Fruit fly (Drosophila melanogaster) whole organism, embryonic: ENCODE data around the gene CG6511.

Source experiments
- CG10209 ChIP-seq: fragments of 200-800 bp; sonication (Bioruptor generic); optimal IDR thresholded peaks from 3 replicates; lab custom pipeline; 2017; ENCODE audit warnings: missing biosample characterization, mild to moderate bottlenecking, missing genetic modification characterization, missing genetic modification reagents
- CG10321 ChIP-seq: fragments of 200-800 bp; sonication (Bioruptor generic); IDR thresholded peaks from 2 replicates; pipeline ENCODE4 v1.3.6; 2022; ENCODE audit warnings: missing biosample characterization, missing genetic modification characterization
- CG14014 ChIP-seq: fragments of 200-800 bp; sonication (Bioruptor generic); IDR thresholded peaks from 2 replicates; pipeline ENCODE4 v1.3.6; 2022; ENCODE audit warnings: missing biosample characterization, missing genetic modification characterization
- CG6654 ChIP-seq: fragments of 200-800 bp; sonication (Bioruptor generic); optimal IDR thresholded peaks from 2 replicates; lab custom pipeline; 2017; ENCODE audit warnings: missing biosample characterization, mild to moderate bottlenecking, missing genetic modification characterization
- CG8765 ChIP-seq: fragments of 200-800 bp; sonication (Bioruptor generic); IDR thresholded peaks from 2 replicates; pipeline ENCODE4 v1.3.6; 2022; ENCODE audit warnings: missing biosample characterization, missing genetic modification characterization
- fd96Cb ChIP-seq: fragments of 200-800 bp; sonication (Bioruptor generic); optimal IDR thresholded peaks from 2 replicates; lab custom pipeline; 2018; ENCODE audit warnings: missing biosample characterization, mild to moderate bottlenecking, missing genetic modification characterization, moderate library complexity
- lola ChIP-seq, 3 experiments: fragments of >200 bp in 2 of 3; fragments of 200-800 bp in 1 of 3; sonication (Bioruptor generic) in 1 of 3; optimal IDR thresholded peaks; 2 replicates each; lab custom pipeline; 2017 to 2019; ENCODE audit warnings: missing biosample characterization in 3 of 3, missing genetic modification characterization in 3 of 3, mild to moderate bottlenecking in 1 of 3, moderate library complexity in 1 of 3

DNA sequence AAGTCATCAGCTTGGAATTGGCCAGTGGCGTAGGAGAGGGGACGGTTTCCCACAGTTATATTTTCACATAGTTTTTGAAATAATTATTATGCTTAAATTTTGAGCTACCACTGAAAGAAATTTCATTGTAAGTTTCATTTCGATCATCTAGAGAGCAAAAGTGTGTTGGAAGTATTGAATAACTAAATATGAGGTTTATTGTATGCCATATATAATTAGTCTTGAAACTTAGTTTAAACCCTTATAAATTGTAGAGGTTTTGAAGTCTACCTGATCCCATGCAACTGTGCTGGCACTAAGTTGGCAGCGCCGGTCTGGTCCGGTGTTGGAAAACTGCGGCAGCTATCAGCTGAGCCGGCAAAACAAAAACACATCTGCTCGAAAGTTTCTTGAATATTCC lies at the start of gene CG6511, which contains the start of gene CG32022:
- peak; percentile 89 for TF ChIP-seq CG6654 (GFP tag; lab: Kevin White, UChicago)
- peak; percentile 93 for TF ChIP-seq CG8765 (GFP tag; lab: Robert Waterston, UW)
- TF ChIP-seq CG10321 (GFP tag; lab: Robert Waterston, UW) = peak; percentile 67; the same call in 1 of the 2 replicates
- TF ChIP-seq CG10209 (GFP tag; lab: Kevin White, UChicago) = peak; percentile 97
- peak; percentile 96 for TF ChIP-seq fd96Cb (tag; lab: Kevin White, UChicago)
- TF ChIP-seq CG14014 (GFP tag; lab: Robert Waterston, UW) = peak; percentile 95
- peak in 1 of 3 experiments; percentile 97 for TF ChIP-seq lola (GFP tag; optimal IDR thresholded peaks at IDR 0.05; lab: Kevin White, UChicago)
